Fruit fly (Drosophila melanogaster) whole organism, embryonic: ENCODE data around the gene PCID2.
A peak's percentile ranks its signal among the peaks of the same experiment; 100 is the strongest.

Experiments used
- Abd-B ChIP-seq: fragments of 200-800 bp; sonication (Bioruptor generic); optimal IDR thresholded peaks from 2 replicates; lab custom pipeline; 2018; ENCODE audit warnings: missing biosample characterization, mild to moderate bottlenecking, missing genetic modification characterization, moderate library complexity
- CG10267 ChIP-seq: fragments of 200-800 bp; sonication (Bioruptor generic); optimal IDR thresholded peaks from 2 replicates; lab custom pipeline; 2018; ENCODE audit warnings: missing biosample characterization, mild to moderate bottlenecking, missing genetic modification characterization, moderate library complexity
- CG10431 ChIP-seq: fragments of 200-800 bp; sonication (Bioruptor generic); optimal IDR thresholded peaks from 3 replicates; lab custom pipeline; 2018; ENCODE audit warnings: missing biosample characterization, mild to moderate bottlenecking, missing genetic modification characterization
- CG10654 ChIP-seq: fragments of 200-800 bp; sonication (Bioruptor generic); optimal IDR thresholded peaks from 2 replicates; lab custom pipeline; 2016; ENCODE audit warnings: missing biosample characterization, missing genetic modification characterization
- CG11456 ChIP-seq: fragments of 200-800 bp; sonication (Bioruptor generic); IDR thresholded peaks from 3 replicates; pipeline ENCODE4 v1.3.6; 2022; ENCODE audit warnings: missing biosample characterization, missing genetic modification characterization
- CG13424 ChIP-seq: fragments of 200-800 bp; sonication (Bioruptor generic); optimal IDR thresholded peaks from 2 replicates; lab custom pipeline; 2019; ENCODE audit warnings: missing biosample characterization, mild to moderate bottlenecking, missing genetic modification characterization, moderate library complexity
- CG13775 ChIP-seq: fragments of 200-800 bp; sonication (Bioruptor generic); optimal IDR thresholded peaks from 3 replicates; lab custom pipeline; 2017; ENCODE audit warnings: missing biosample characterization, mild to moderate bottlenecking, missing genetic modification characterization
- CG14667 ChIP-seq: fragments of 200-800 bp; sonication (Bioruptor generic); IDR thresholded peaks from 2 replicates; pipeline ENCODE4 v1.3.6; 2022; ENCODE audit warnings: missing biosample characterization, missing genetic modification characterization
- CG16813 ChIP-seq: fragments of 200-800 bp; sonication (Bioruptor generic); IDR thresholded peaks from 3 replicates; pipeline ENCODE4 v1.3.6; 2022; ENCODE audit warnings: missing biosample characterization, missing genetic modification characterization; ENCODE audit not compliant: partially characterized antibody
- CG17912 ChIP-seq: fragments of 200-800 bp; sonication (Bioruptor generic); optimal IDR thresholded peaks from 2 replicates; lab custom pipeline; 2018; ENCODE audit warnings: missing biosample characterization, mild to moderate bottlenecking, missing genetic modification characterization
- CG2202 ChIP-seq: fragments of 200-800 bp; sonication (Bioruptor generic); optimal IDR thresholded peaks from 2 replicates; lab custom pipeline; 2018; ENCODE audit warnings: missing biosample characterization, mild to moderate bottlenecking, missing genetic modification characterization
- CG3163 ChIP-seq: fragments of 200-800 bp; sonication (Bioruptor generic); optimal IDR thresholded peaks from 3 replicates; lab custom pipeline; 2016; ENCODE audit warnings: missing biosample characterization, missing genetic modification characterization
- CG34422 ChIP-seq: fragments of 200-800 bp; sonication (Bioruptor generic); IDR thresholded peaks from 3 replicates; pipeline ENCODE4 v1.3.6; 2022; ENCODE audit warnings: missing biosample characterization, missing genetic modification characterization
- CG3726 ChIP-seq: fragments of 200-800 bp; sonication (Bioruptor generic); IDR thresholded peaks from 3 replicates; pipeline ENCODE4, ENCODE4 v1.3.6; 2022; ENCODE audit warnings: missing biosample characterization, missing genetic modification characterization
- CG3838 ChIP-seq: fragments of 200-800 bp; sonication (Bioruptor generic); optimal IDR thresholded peaks from 3 replicates; lab custom pipeline; 2016; ENCODE audit warnings: missing biosample characterization, missing genetic modification characterization
- CG4404 ChIP-seq: fragments of 200-800 bp; sonication (Bioruptor generic); IDR thresholded peaks from 2 replicates; pipeline ENCODE4 v1.3.6; 2022; ENCODE audit warnings: missing biosample characterization, missing genetic modification characterization
- CG7271 ChIP-seq: fragments of 200-800 bp; sonication (Bioruptor generic); optimal IDR thresholded peaks from 2 replicates; lab custom pipeline; 2018; ENCODE audit warnings: missing biosample characterization, mild to moderate bottlenecking, missing genetic modification characterization, moderate library complexity
- CG7963 ChIP-seq: fragments of 200-800 bp; sonication (Bioruptor generic); IDR thresholded peaks from 3 replicates; pipeline ENCODE4 v1.3.6; 2022; ENCODE audit warnings: missing biosample characterization, missing genetic modification characterization; ENCODE audit not compliant: partially characterized antibody
- CG7987 ChIP-seq: fragments of 200-800 bp; sonication (Bioruptor generic); optimal IDR thresholded peaks from 2 replicates; lab custom pipeline; 2018; ENCODE audit warnings: missing biosample characterization, mild to moderate bottlenecking, missing genetic modification characterization, moderate library complexity
- CG9797 ChIP-seq: fragments of 200-800 bp; sonication (Bioruptor generic); optimal IDR thresholded peaks from 3 replicates; lab custom pipeline; 2018; ENCODE audit warnings: missing biosample characterization, mild to moderate bottlenecking, missing genetic modification characterization
- CG9876 ChIP-seq: fragments of 200-800 bp; sonication (Bioruptor generic); optimal IDR thresholded peaks from 2 replicates; lab custom pipeline; 2016; ENCODE audit warnings: missing biosample characterization, missing genetic modification characterization
- D ChIP-seq, 2 experiments: fragments of 200-800 bp in 1 of 2; fragments of >200 bp in 1 of 2; sonication (Bioruptor generic) in 1 of 2; optimal IDR thresholded peaks; 2 replicates in 1 of 2; 3 replicates in 1 of 2; lab custom pipeline; 2017; ENCODE audit warnings: mild to moderate bottlenecking in 1 of 2, missing biosample characterization in 1 of 2, missing genetic modification characterization in 1 of 2, missing genetic modification reagents in 1 of 2
- Dref ChIP-seq: fragments of 200-800 bp; sonication (Bioruptor generic); IDR thresholded peaks from 2 replicates; pipeline ENCODE4 v1.3.6; 2022; ENCODE audit warnings: missing biosample characterization, missing genetic modification characterization
- Fer3 ChIP-seq: fragments of 200-800 bp; sonication (Bioruptor generic); optimal IDR thresholded peaks from 2 replicates; lab custom pipeline; 2018; ENCODE audit warnings: missing biosample characterization, mild to moderate bottlenecking, missing genetic modification characterization, moderate library complexity
- H15 ChIP-seq: fragments of 200-800 bp; sonication (Bioruptor generic); IDR thresholded peaks from 3 replicates; pipeline ENCODE4 v1.3.6; 2022; ENCODE audit warnings: missing biosample characterization, missing genetic modification characterization
- HLHmδ ChIP-seq: fragments of 200-800 bp; sonication (Bioruptor generic); optimal IDR thresholded peaks from 2 replicates; lab custom pipeline; 2018; ENCODE audit warnings: missing biosample characterization, mild to moderate bottlenecking, missing genetic modification characterization, moderate library complexity
- Lim3 ChIP-seq: fragments of 200-800 bp; sonication (Bioruptor generic); IDR thresholded peaks from 2 replicates; pipeline ENCODE4 v1.3.6; 2022; ENCODE audit warnings: missing biosample characterization, missing genetic modification characterization
- Max ChIP-seq: fragments of 200-800 bp; sonication (Bioruptor generic); optimal IDR thresholded peaks from 2 replicates; lab custom pipeline; 2016; ENCODE audit warnings: missing biosample characterization, mild to moderate bottlenecking, missing genetic modification characterization
- Neu2 ChIP-seq: fragments of 200-800 bp; sonication (Bioruptor generic); optimal IDR thresholded peaks from 3 replicates; lab custom pipeline; 2016; ENCODE audit warnings: missing biosample characterization, missing genetic modification characterization, borderline replicate concordance
- Oaz ChIP-seq: fragments of 200-800 bp; sonication (Bioruptor generic); IDR thresholded peaks from 2 replicates; pipeline ENCODE4 v1.3.6; 2022; ENCODE audit warnings: missing biosample characterization, missing genetic modification characterization
- Pdp1 ChIP-seq, 2 experiments: fragments of 200-800 bp; sonication (Bioruptor generic); optimal IDR thresholded peaks; 3 replicates each; lab custom pipeline; 2016; ENCODE audit warnings: missing biosample characterization in 2 of 2, missing genetic modification characterization in 2 of 2, mild to moderate bottlenecking in 1 of 2, moderate library complexity in 1 of 2
- Rx ChIP-seq: fragments of 200-800 bp; sonication (Bioruptor generic); IDR thresholded peaks from 2 replicates; pipeline ENCODE4 v1.3.6; 2022; ENCODE audit warnings: missing biosample characterization, missing genetic modification characterization
- Spps ChIP-seq: fragments of 200-800 bp; sonication (Bioruptor generic); optimal IDR thresholded peaks from 2 replicates; lab custom pipeline; 2018; ENCODE audit warnings: missing biosample characterization, mild to moderate bottlenecking, missing genetic modification characterization
- TFAM ChIP-seq: fragments of 200-800 bp; sonication (Bioruptor generic); optimal IDR thresholded peaks from 2 replicates; lab custom pipeline; 2017; ENCODE audit warnings: missing biosample characterization, missing genetic modification characterization, inconsistent platforms
- caup ChIP-seq: fragments of 200-800 bp; sonication (Bioruptor generic); optimal IDR thresholded peaks from 3 replicates; lab custom pipeline; 2017; ENCODE audit warnings: missing biosample characterization, mild to moderate bottlenecking, missing genetic modification characterization, moderate library complexity; ENCODE audit not compliant: severe bottlenecking
- crp ChIP-seq, 2 experiments: fragments of 200-800 bp; sonication (Bioruptor generic); optimal IDR thresholded peaks; 2 replicates in 1 of 2; 3 replicates in 1 of 2; lab custom pipeline; 2017; ENCODE audit warnings: missing biosample characterization in 2 of 2, missing genetic modification characterization in 2 of 2, mild to moderate bottlenecking in 1 of 2, moderate library complexity in 1 of 2
- cwo ChIP-seq: fragments of 200-800 bp; sonication (Bioruptor generic); optimal IDR thresholded peaks from 3 replicates; lab custom pipeline; 2017; ENCODE audit warnings: missing biosample characterization, missing genetic modification characterization, mild to moderate bottlenecking, moderate library complexity, missing genetic modification reagents
- dmrt11E ChIP-seq: fragments of 200-800 bp; sonication (Bioruptor generic); optimal IDR thresholded peaks from 3 replicates; lab custom pipeline; 2018; ENCODE audit warnings: missing biosample characterization, mild to moderate bottlenecking, missing genetic modification characterization, moderate library complexity
- ems ChIP-seq: fragments of 200-800 bp; sonication (Bioruptor generic); optimal IDR thresholded peaks from 3 replicates; lab custom pipeline; 2016; ENCODE audit warnings: missing biosample characterization, missing genetic modification characterization
- ftz-f1 ChIP-seq: fragments of 200-800 bp; sonication (Bioruptor generic); optimal IDR thresholded peaks from 2 replicates; lab custom pipeline; 2016; ENCODE audit warnings: missing biosample characterization, missing genetic modification characterization
- gce ChIP-seq: fragments of 200-800 bp; sonication (Bioruptor generic); IDR thresholded peaks from 3 replicates; pipeline ENCODE4 v1.3.6; 2022; ENCODE audit warnings: missing biosample characterization, missing genetic modification characterization
- kay ChIP-seq: fragments of 200-800 bp; sonication (Bioruptor generic); optimal IDR thresholded peaks from 2 replicates; lab custom pipeline; 2016; ENCODE audit warnings: missing biosample characterization, missing genetic modification characterization
- kni ChIP-seq: fragments of 200-800 bp; sonication (Bioruptor generic); optimal IDR thresholded peaks from 3 replicates; lab custom pipeline; 2017; ENCODE audit warnings: mild to moderate bottlenecking, missing biosample characterization, missing genetic modification reagents, missing genetic modification characterization
- pros ChIP-seq: fragments of 200-800 bp; sonication (Bioruptor generic); optimal IDR thresholded peaks from 3 replicates; lab custom pipeline; 2019; ENCODE audit warnings: missing biosample characterization, mild to moderate bottlenecking, missing genetic modification characterization, moderate library complexity
- pzg ChIP-seq: fragments of 200-800 bp; sonication (Bioruptor generic); optimal IDR thresholded peaks from 3 replicates; lab custom pipeline; 2018; ENCODE audit warnings: missing biosample characterization, mild to moderate bottlenecking, missing genetic modification characterization, moderate library complexity
- seq ChIP-seq: fragments of 200-800 bp; sonication (Bioruptor generic); IDR thresholded peaks from 2 replicates; pipeline ENCODE4 v1.3.6; 2022; ENCODE audit warnings: missing biosample characterization, missing genetic modification characterization
- sisA ChIP-seq: fragments of 200-800 bp; sonication (Bioruptor generic); IDR thresholded peaks from 2 replicates; pipeline ENCODE4 v1.3.6; 2022; ENCODE audit warnings: missing biosample characterization, missing genetic modification characterization
- tna ChIP-seq: fragments of 200-800 bp; sonication (Bioruptor generic); IDR thresholded peaks from 2 replicates; pipeline ENCODE4 v1.3.6; 2022; ENCODE audit warnings: missing biosample characterization, missing genetic modification characterization; ENCODE audit not compliant: partially characterized antibody

PCID2 gene

dm6 chr3L:11586794-11587462 is 39.3 kb upstream of the PCID2 start (continued):
- TF ChIP-seq Oaz (GFP tag; lab: Robert Waterston, UW) (no peak), CG14667 (GFP tag; lab: Robert Waterston, UW) (no peak), Dref (no peak), CG9876 (no peak), Spps (tag; lab: Kevin White, UChicago) (no peak), Lim3 (no peak), ftz-f1 (GFP tag; lab: Kevin White, UChicago) (peak; percentile 84), pros (GFP tag; lab: Kevin White, UChicago) (peak; percentile 87), CG11456 (GFP tag; lab: Robert Waterston, UW) (0 out of 3 replicates have a peak, but pooled peaks have one; percentile 56), CG10267 (tag; lab: Kevin White, UChicago) (no peak), CG3163 (GFP tag; lab: Kevin White, UChicago) (peak; percentile 88), CG7271 (tag; lab: Kevin White, UChicago) (no peak), crp (GFP tag; optimal IDR thresholded peaks at IDR 0.05; lab: Kevin White, UChicago) (no peak), CG16813 (GFP tag; lab: Robert Waterston, UW) (peak; percentile 21; the same call in 1 of the 3 replicates), cwo (GFP tag; lab: Kevin White, UChicago) (no peak), Rx (GFP tag; lab: Robert Waterston, UW) (no peak), sisA (GFP tag; lab: Robert Waterston, UW) (no peak), kni (GFP tag; lab: Kevin White, UChicago) (peak; percentile 69), tna (GFP tag; lab: Robert Waterston, UW) (no peak), Fer3 (tag; lab: Kevin White, UChicago) (no peak), CG13775 (GFP tag; lab: Kevin White, UChicago) (no peak), pzg (GFP tag; lab: Kevin White, UChicago) (no peak), CG17912 (GFP tag; lab: Kevin White, UChicago) (no peak), H15 (no peak), D (optimal IDR thresholded peaks at IDR 0.05; lab: Kevin White, UChicago) (peak; percentile 68), D (GFP tag; optimal IDR thresholded peaks at IDR 0.05; lab: Kevin White, UChicago) (no peak), CG3726 (no peak), Abd-B (no peak), CG3838 (GFP tag; lab: Kevin White, UChicago) (no peak), CG7987 (GFP tag; lab: Kevin White, UChicago) (no peak), CG7963 (GFP tag; lab: Robert Waterston, UW) (no peak), caup (GFP tag; lab: Kevin White, UChicago) (no peak), CG34422 (GFP tag; lab: Robert Waterston, UW) (peak; percentile 76; the same call in 1 of the 3 replicates), CG9797 (GFP tag; lab: Kevin White, UChicago) (no peak), kay (GFP tag; lab: Kevin White, UChicago) (no peak), CG10431 (GFP tag; lab: Kevin White, UChicago) (no peak), TFAM (GFP tag; lab: Kevin White, UChicago) (no peak), Max (GFP tag; lab: Kevin White, UChicago) (no peak), ems (GFP tag; lab: Kevin White, UChicago) (no peak), CG13424 (tag; lab: Kevin White, UChicago) (no peak), gce (GFP tag; lab: Robert Waterston, UW) (peak; percentile 36; the same call in 1 of the 3 replicates), Pdp1 (GFP tag; optimal IDR thresholded peaks at IDR 0.05; lab: Kevin White, UChicago) (peak in 1 of 2 experiments; percentile 69), CG10654 (GFP tag; lab: Kevin White, UChicago) (no peak), CG2202 (tag; lab: Kevin White, UChicago) (no peak), HLHmδ (GFP tag; lab: Kevin White, UChicago) (peak; percentile 26), seq (no peak), Neu2 (GFP tag; lab: Kevin White, UChicago) (no peak), dmrt11E (tag; lab: Kevin White, UChicago) (no peak), CG4404 (no peak)
